Worm (Caenorhabditis elegans): Measurements from ENCODE around the gene F48D6.4.

F48D6.4 gene

DNA sequence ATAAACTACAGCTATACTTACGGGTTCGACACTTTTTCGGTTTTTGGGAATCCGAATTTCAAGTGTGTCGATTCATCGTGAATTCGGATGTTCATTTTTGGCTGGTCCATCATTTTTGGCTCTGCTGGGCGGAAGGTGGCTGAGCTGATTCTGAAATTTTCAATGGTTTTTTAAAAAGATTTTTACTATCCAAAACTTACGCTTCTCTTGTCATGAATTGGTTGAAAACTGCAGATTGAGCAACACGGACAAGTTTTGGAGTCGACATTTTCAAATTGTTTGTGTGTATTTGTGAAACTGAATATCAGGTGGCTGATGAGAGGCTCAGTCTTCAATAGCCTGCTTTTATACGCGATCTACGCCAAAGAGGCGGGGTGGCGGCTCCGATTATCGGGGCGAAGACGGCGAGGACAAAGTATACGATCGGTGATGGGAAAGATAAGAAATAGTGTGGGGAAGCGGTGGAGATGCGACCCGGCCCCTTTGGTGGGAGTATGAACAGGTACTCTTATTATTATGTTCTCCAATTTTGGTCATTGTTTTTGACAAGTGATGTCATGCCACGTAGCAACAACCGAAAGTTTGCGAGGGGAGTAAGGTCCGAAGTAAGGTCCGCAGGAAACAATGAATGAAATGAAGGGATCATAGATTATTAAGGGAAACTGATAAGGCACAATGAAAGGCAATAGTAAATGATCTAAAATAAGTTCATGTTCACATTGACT is at the start of gene F48D6.4:
Gene F48D6.4 (minus strand): TSS at position 346 of the 725 bp plus-strand sequence.
- TF ChIP-seq nhr-11 (tag; optimal IDR thresholded peaks at IDR 0.05): no peak
- TF ChIP-seq elt-2 (tag; optimal IDR thresholded peaks at IDR 0.05): peak; percentile 83
- peak; percentile 81 for TF ChIP-seq ama-1 (optimal IDR thresholded peaks at IDR 0.05)

DNA sequence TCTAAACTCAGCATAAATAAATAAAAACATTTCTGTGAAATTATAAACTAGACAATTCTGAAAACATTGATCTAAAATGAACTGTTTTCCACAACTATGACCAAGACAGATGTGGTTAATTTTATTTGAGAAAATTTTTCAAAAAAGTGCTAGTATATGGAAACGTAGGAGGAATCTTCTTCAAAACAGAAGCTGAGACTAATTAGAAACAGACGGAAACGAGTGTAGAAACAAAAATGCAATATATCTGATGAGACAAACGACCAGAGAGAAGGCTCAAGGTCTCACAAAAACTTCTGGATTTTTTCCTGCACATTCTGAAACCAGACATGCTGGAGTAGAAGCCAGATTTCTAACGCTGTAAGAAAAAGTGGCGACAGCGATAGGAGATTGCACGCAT is 48.9 kb upstream of the F48D6.4 start:
- TF ChIP-seq tbx-2 (tag; optimal IDR thresholded peaks at IDR 0.05) (no peak), elt-1 (tag; optimal IDR thresholded peaks at IDR 0.05) (no peak), fkh-10 (GFP tag; optimal IDR thresholded peaks at IDR 0.05) (no peak), fkh-2 (tag; optimal IDR thresholded peaks at IDR 0.05) (no peak), unc-39 (tag; optimal IDR thresholded peaks at IDR 0.05) (no peak), hmg-11 (tag; optimal IDR thresholded peaks at IDR 0.05) (no peak)

- TF ChIP-seq nhr-237 (tag; optimal IDR thresholded peaks at IDR 0.05) (no peak), nhr-25 (tag; optimal IDR thresholded peaks at IDR 0.05) (no peak), ceh-16 (tag; optimal IDR thresholded peaks at IDR 0.05) (no peak), elt-2 (tag; optimal IDR thresholded peaks at IDR 0.05) (peak; percentile 32)
These were observed 47.9 kb upstream of the F48D6.4 start for ce11 chrX:4294957-4295356.

ce11 chrX:4289805-4290204 is 42.8 kb upstream of the F48D6.4 start:
- no peak for TF ChIP-seq elt-2 (tag; optimal IDR thresholded peaks at IDR 0.05)
- TF ChIP-seq sea-2 (GFP tag; optimal IDR thresholded peaks at IDR 0.05): no peak
- no peak for TF ChIP-seq elt-1 (tag; optimal IDR thresholded peaks at IDR 0.05)
- no peak for TF ChIP-seq nhr-12 (tag; optimal IDR thresholded peaks at IDR 0.05)
- no peak for TF ChIP-seq fos-1 (tag; optimal IDR thresholded peaks at IDR 0.05)
- no peak for TF ChIP-seq snpc-4 (tag; optimal IDR thresholded peaks at IDR 0.05)
- TF ChIP-seq elt-3 (tag; optimal IDR thresholded peaks at IDR 0.05): no peak
- TF ChIP-seq nhr-11 (tag; optimal IDR thresholded peaks at IDR 0.05): no peak

- no peak for TF ChIP-seq ceh-28 (tag; optimal IDR thresholded peaks at IDR 0.05)
- no peak for TF ChIP-seq ama-1 (optimal IDR thresholded peaks at IDR 0.05)
- TF ChIP-seq nhr-67 (tag; optimal IDR thresholded peaks at IDR 0.05): no peak
- TF ChIP-seq nfya-1 (tag; optimal IDR thresholded peaks at IDR 0.05; ENCODE audit: insufficient read depth): peak; percentile 39
- no peak for TF ChIP-seq lin-39 (tag; optimal IDR thresholded peaks at IDR 0.05)
- TF ChIP-seq nhr-28 (tag; optimal IDR thresholded peaks at IDR 0.05): no peak
- TF ChIP-seq fkh-10 (GFP tag; optimal IDR thresholded peaks at IDR 0.05): peak; percentile 93
- TF ChIP-seq tbx-2 (tag; optimal IDR thresholded peaks at IDR 0.05): no peak
These were observed 38.7 kb upstream of the F48D6.4 start, which contains the start of gene cka-2 for ce11 chrX:4285669-4286174. cka-2 (plus strand) TSS chrX:4286124.

DNA sequence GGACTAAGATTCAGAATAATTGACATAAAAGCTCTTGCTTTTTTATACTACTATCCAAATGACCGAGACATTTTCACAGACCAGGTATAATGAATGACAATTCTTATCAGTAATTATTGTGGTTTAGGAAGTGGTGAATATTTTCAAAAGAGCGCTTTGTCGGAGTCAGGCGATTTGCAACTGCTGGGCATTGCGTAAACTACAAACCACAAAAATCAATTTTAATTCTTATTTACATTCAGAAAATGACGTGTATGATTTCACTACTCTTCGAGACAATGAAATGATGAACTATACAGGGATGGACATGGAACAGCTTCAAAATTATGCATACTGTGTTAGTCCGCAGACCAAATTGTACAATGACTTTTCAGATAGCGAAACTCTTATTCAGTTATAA is 37.5 kb upstream of the F48D6.4 start:
- no peak for TF ChIP-seq tbx-2 (tag; optimal IDR thresholded peaks at IDR 0.05)
- peak; percentile 7 for TF ChIP-seq pha-4 (tag; optimal IDR thresholded peaks at IDR 0.05)
- TF ChIP-seq elt-3 (tag; optimal IDR thresholded peaks at IDR 0.05): no peak
- TF ChIP-seq egl-27 (tag; optimal IDR thresholded peaks at IDR 0.05): no peak
- no peak for TF ChIP-seq ztf-4 (tag; optimal IDR thresholded peaks at IDR 0.05)
- no peak for TF ChIP-seq skn-1 (tag; optimal IDR thresholded peaks at IDR 0.05)
- no peak for TF ChIP-seq ceh-82 (tag; optimal IDR thresholded peaks at IDR 0.05)
- peak; percentile 89 for TF ChIP-seq pqm-1 (tag; optimal IDR thresholded peaks at IDR 0.05)
- TF ChIP-seq aly-2 (tag; optimal IDR thresholded peaks at IDR 0.05): no peak
- TF ChIP-seq daf-12 (tag; optimal IDR thresholded peaks at IDR 0.05): no peak
- TF ChIP-seq elt-2 (tag; optimal IDR thresholded peaks at IDR 0.05): peak; percentile 62
- no peak for TF ChIP-seq ZK546.5 (tag; optimal IDR thresholded peaks at IDR 0.05)
